Worm (Caenorhabditis elegans) whole organism, mixed stage, embryonic: ENCODE results near the gene arl-8.

ENCODE experiments used
- elt-1 ChIP-seq: sonication (generic microtip); optimal IDR thresholded peaks from 2 replicates; lab custom pipeline; 2017; ENCODE audit warnings: missing genetic modification characterization, mild to moderate bottlenecking, missing compliant biosample characterization, antibody characterized with exemption, moderate library complexity, borderline replicate concordance; ENCODE audit not compliant: insufficient read depth
- mep-1 ChIP-seq: fragments of 150-350 bp; optimal IDR thresholded peaks from 2 replicates; lab custom pipeline; 2017; ENCODE audit warnings: missing biosample characterization, missing genetic modification reagents, missing genetic modification characterization, inconsistent platforms
- pha-4 ChIP-seq: fragments of 150-350 bp; optimal IDR thresholded peaks from 2 replicates; lab custom pipeline; 2018; ENCODE audit warnings: missing biosample characterization, missing genetic modification reagents, missing genetic modification characterization
- unc-62 ChIP-seq: fragments of 150-350 bp; optimal IDR thresholded peaks from 2 replicates; lab custom pipeline; 2014; ENCODE audit warnings: missing biosample characterization, missing genetic modification reagents, missing genetic modification characterization
- ztf-11 ChIP-seq: fragments of 150-350 bp; optimal IDR thresholded peaks from 2 replicates; lab custom pipeline; 2014; ENCODE audit warnings: missing biosample characterization, missing genetic modification characterization

ce11 chrIV:14765336-14765735 lies 32.6 kb upstream of the arl-8 start, which contains the start of gene Y57G11C.5:
- TF ChIP-seq ztf-11 (tag; lab: Kevin White, UChicago) (no peak), elt-1 (tag; lab: Kevin White, UChicago) (no peak), mep-1 (tag; lab: Kevin White, UChicago) (no peak), unc-62 (GFP tag; lab: Kevin White, UChicago) (no peak), pha-4 (tag; lab: Kevin White, UChicago) (no peak)
